Fruit fly (Drosophila melanogaster): ENCODE results near the gene TfIIFalpha.

The TfIIFalpha gene

DNA sequence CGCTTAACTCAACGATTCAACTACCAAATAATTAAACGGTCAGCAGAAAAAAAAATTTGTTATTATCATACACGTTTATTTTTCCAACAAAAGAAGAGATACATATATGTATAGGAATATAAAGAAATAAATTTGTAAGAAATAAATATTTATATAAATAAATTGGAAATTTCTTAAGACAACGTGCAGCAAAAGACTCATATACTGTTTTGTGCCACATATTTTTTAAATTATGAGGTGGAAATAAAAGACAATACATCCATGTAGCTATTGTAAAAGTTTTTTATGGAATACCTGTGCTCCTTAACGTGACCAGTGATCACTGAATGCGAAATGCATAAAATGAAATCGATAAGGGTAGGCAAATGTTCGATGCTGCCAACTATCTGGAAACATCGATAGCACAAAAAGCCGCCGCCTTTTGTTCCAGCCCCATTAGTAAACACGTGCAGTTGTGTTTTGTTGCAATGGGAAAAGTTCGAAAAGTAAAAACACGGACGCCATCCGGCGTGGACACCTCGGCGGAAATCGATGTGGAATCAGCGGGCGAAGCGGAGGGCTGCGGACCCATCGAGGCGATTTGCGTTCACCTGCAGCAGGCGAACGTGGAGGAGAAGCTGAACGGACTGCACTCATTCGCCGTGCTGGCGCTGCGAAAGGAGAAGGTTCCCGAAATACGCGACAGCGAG is 11.6 kb upstream of the TfIIFalpha start, which contains the start of gene CG10286 (continued):
- TF ChIP-seq Fer1 (GFP tag; optimal IDR thresholded peaks at IDR 0.05) (no peak), CTCF (GFP tag; optimal IDR thresholded peaks at IDR 0.05) (no peak), Bteb2 (GFP tag; optimal IDR thresholded peaks at IDR 0.05) (no peak), CG16815 (GFP tag; optimal IDR thresholded peaks at IDR 0.05) (no peak), Hr51 (GFP tag; optimal IDR thresholded peaks at IDR 0.05) (no peak), scrt (GFP tag; optimal IDR thresholded peaks at IDR 0.05) (peak; percentile 25), CG3163 (GFP tag; optimal IDR thresholded peaks at IDR 0.05) (no peak), CG16779 (GFP tag; IDR thresholded peaks at IDR 0.05) (no peak), fd102C (GFP tag; optimal IDR thresholded peaks at IDR 0.05) (no peak), ttk (GFP tag; IDR thresholded peaks at IDR 0.05) (no peak), ato (GFP tag; IDR thresholded peaks at IDR 0.05; ENCODE audit: partially characterized antibody) (peak; percentile 66; the same call in 1 of the 2 replicates), CG16863 (GFP tag; optimal IDR thresholded peaks at IDR 0.05) (no peak), lab (GFP tag; optimal IDR thresholded peaks at IDR 0.05) (peak; percentile 53), amos (GFP tag; IDR thresholded peaks at IDR 0.05; ENCODE audit: partially characterized antibody) (peak; percentile 86), HmgZ (tag; optimal IDR thresholded peaks at IDR 0.05) (peak; percentile 51), croc (GFP tag; conservative IDR thresholded peaks at IDR 0.05) (no peak), CG7987 (GFP tag; optimal IDR thresholded peaks at IDR 0.05) (peak; percentile 54), CG15696 (tag; optimal IDR thresholded peaks at IDR 0.05) (no peak), CG4617 (GFP tag; optimal IDR thresholded peaks at IDR 0.05; ENCODE audit: borderline replicate concordance) (peak; percentile 14), stc (GFP tag; IDR thresholded peaks at IDR 0.05) (no peak), ham (GFP tag; IDR thresholded peaks at IDR 0.05) (no peak), Hey (tag; optimal IDR thresholded peaks at IDR 0.05) (no peak), gt (GFP tag; IDR thresholded peaks at IDR 0.05) (no peak), NC2α (GFP tag; optimal IDR thresholded peaks at IDR 0.05) (no peak), CG6791 (GFP tag; IDR thresholded peaks at IDR 0.05; ENCODE audit: partially characterized antibody) (peak; percentile 79), CG1792 (GFP tag; optimal IDR thresholded peaks at IDR 0.05) (no peak), CG13894 (tag; optimal IDR thresholded peaks at IDR 0.05) (no peak), Scr (GFP tag; IDR thresholded peaks at IDR 0.05; ENCODE audit: partially characterized antibody) (peak; percentile 75), E2f1 (GFP tag; IDR thresholded peaks at IDR 0.05) (no peak), Deaf1 (tag; optimal IDR thresholded peaks at IDR 0.05) (no peak), CG13424 (tag; optimal IDR thresholded peaks at IDR 0.05) (peak; percentile 7), kni (GFP tag; optimal IDR thresholded peaks at IDR 0.05) (no peak), CG3995 (GFP tag; optimal IDR thresholded peaks at IDR 0.05) (peak; percentile 98), eve (GFP tag; optimal IDR thresholded peaks at IDR 0.05) (no peak), CG16813 (GFP tag; IDR thresholded peaks at IDR 0.05; ENCODE audit: partially characterized antibody) (peak; percentile 70), lmd (GFP tag; IDR thresholded peaks at IDR 0.05) (no peak), Jarid2 (GFP tag; optimal IDR thresholded peaks at IDR 0.05) (peak; percentile 23), tna (GFP tag; IDR thresholded peaks at IDR 0.05; ENCODE audit: partially characterized antibody) (peak; percentile 60), CG17568 (GFP tag; optimal IDR thresholded peaks at IDR 0.05) (no peak), Asciz (GFP tag; optimal IDR thresholded peaks at IDR 0.05) (no peak), CG10565 (GFP tag; optimal IDR thresholded peaks at IDR 0.05) (no peak), fd96Cb (tag; optimal IDR thresholded peaks at IDR 0.05) (peak; percentile 6), Oli (tag; optimal IDR thresholded peaks at IDR 0.05) (no peak), tll (GFP tag; optimal IDR thresholded peaks at IDR 0.05) (no peak), az2 (GFP tag; optimal IDR thresholded peaks at IDR 0.05) (no peak), CG3838 (GFP tag; optimal IDR thresholded peaks at IDR 0.05) (no peak), CG31224 (GFP tag; IDR thresholded peaks at IDR 0.05) (0 out of 2 replicates have a peak, but pooled peaks have one; percentile 25), hbn (GFP tag; IDR thresholded peaks at IDR 0.05; ENCODE audit: partially characterized antibody) (peak; percentile 50), pnt (GFP tag; optimal IDR thresholded peaks at IDR 0.05) (no peak)

Data from whole organism, embryonic.